Worm (Caenorhabditis elegans) whole organism, L4/young adult: Measurements from ENCODE around the gene H10E21.1.

Experiments used
- W03F9.2 ChIP-seq: fragments of 150-350 bp; optimal IDR thresholded peaks from 2 replicates; lab custom pipeline; 2014; ENCODE audit warnings: missing biosample characterization, missing genetic modification characterization
- dao-5 ChIP-seq: sonication (generic microtip); optimal IDR thresholded peaks from 2 replicates; lab custom pipeline; 2016; ENCODE audit warnings: missing genotype, missing genetic modification characterization, moderate library complexity, missing compliant biosample characterization
- him-1 ChIP-seq: sonication (generic microtip); optimal IDR thresholded peaks from 2 replicates; lab custom pipeline; 2016; ENCODE audit warnings: missing genotype, missing genetic modification reagents, missing genetic modification characterization, missing compliant biosample characterization

DNA sequence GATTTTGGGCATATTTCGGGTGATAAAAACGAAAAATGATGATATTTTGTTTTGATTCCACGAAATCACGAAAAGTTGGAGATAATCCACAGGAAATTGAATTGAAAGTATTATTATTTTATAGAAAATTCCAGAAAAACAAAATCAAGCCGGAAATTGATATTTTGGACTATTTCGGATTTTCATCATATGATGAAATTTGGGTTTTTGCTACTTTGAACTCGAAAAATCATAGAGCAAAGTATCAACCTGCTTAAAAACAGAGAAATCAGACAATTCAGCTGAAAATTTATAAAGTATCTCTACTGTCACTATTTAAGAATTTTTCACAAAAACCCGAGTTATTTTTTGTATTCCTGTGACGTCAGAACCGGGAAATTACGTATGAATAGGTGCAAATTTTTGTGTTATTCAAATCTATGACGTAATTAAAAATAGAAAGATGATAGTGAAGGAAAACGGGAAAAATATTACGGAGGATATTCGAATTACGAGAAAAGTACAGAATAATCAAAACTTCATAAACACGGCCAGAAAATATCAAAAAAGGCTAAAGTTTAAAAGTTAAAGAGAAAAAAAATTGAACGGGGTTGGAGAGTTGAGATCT, 11.9 kb downstream of the H10E21.1 start:
- TF ChIP-seq dao-5 (tag; lab: Kevin White, UChicago) (no peak), him-1 (tag; lab: Kevin White, UChicago) (no peak), W03F9.2 (no peak)
